Worm (Caenorhabditis elegans): ENCODE results near the gene C39B10.1.

- TF ChIP-seq ceh-91 (GFP tag; IDR thresholded peaks at IDR 0.05): no peak
- TF ChIP-seq T07F8.4 (tag; optimal IDR thresholded peaks at IDR 0.05): no peak
- TF ChIP-seq F37B4.10 (GFP tag; IDR thresholded peaks at IDR 0.05): no peak
- TF ChIP-seq mel-28 (tag; optimal IDR thresholded peaks at IDR 0.05; ENCODE audit: borderline replicate concordance): no peak
- TF ChIP-seq ceh-27 (GFP tag; optimal IDR thresholded peaks at IDR 0.05): no peak
- no peak for TF ChIP-seq F23B12.7 (tag; optimal IDR thresholded peaks at IDR 0.05; ENCODE audit: insufficient read depth)
- TF ChIP-seq sea-2 (GFP tag; IDR thresholded peaks at IDR 0.05): no peak
- TF ChIP-seq him-1 (tag; optimal IDR thresholded peaks at IDR 0.05): no peak
- no peak for TF ChIP-seq ceh-40 (GFP tag; IDR thresholded peaks at IDR 0.05)
- no peak for TF ChIP-seq ama-1 (optimal IDR thresholded peaks at IDR 0.05)
- TF ChIP-seq ama-1 (GFP tag; optimal IDR thresholded peaks at IDR 0.05): no peak
- no peak for TF ChIP-seq snpc-4 (GFP tag; optimal IDR thresholded peaks at IDR 0.05)
- no peak for TF ChIP-seq snpc-4 (tag; optimal IDR thresholded peaks at IDR 0.05)
- no peak for TF ChIP-seq B0035.1 (tag; optimal IDR thresholded peaks at IDR 0.05)
- no peak for TF ChIP-seq atf-7 (tag; optimal IDR thresholded peaks at IDR 0.05)
- no peak for TF ChIP-seq somi-1 (GFP tag; optimal IDR thresholded peaks at IDR 0.05)
Measured at ce11 chrX:10474998-10475577, 11.6 kb upstream of the C39B10.1 start, which contains the start of gene elt-4.

Measured in whole organism, young adult.